Worm (Caenorhabditis elegans): Measurements from ENCODE around the gene txt-13.

DNA sequence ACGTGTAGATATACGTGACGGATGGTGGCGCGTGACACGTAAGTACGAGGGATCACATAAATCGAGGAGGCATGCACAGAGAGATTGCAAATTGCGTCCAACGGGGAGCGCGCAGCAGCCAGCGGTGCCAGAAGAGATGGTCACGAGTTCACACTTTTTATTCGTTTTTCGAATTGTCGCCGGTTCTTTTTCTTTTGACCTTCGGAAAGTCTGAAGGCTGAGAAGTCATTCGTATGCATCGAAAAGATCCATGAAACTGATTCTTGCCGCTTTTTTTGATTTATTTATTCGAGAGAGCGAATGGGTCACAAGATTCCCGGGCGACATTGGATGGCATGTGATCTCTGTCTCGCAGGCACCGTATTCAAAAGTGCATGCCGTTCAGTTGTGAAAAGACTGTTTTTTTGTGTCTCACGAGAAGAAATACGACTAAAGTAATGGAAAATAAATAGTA, 11.4 kb upstream of the txt-13 start:
- TF ChIP-seq lin-11 (tag; optimal IDR thresholded peaks at IDR 0.05) = no peak
- no peak for TF ChIP-seq ama-1 (optimal IDR thresholded peaks at IDR 0.05)
